Worm (Caenorhabditis elegans) whole organism, L3 larva: Measurements from ENCODE around the gene prx-12.

ENCODE experiments used
- ama-1 ChIP-seq: fragments of 150-350 bp; optimal IDR thresholded peaks from 2 replicates; lab custom pipeline; 2018
- elt-2 ChIP-seq: sonication (generic microtip); optimal IDR thresholded peaks from 2 replicates; lab custom pipeline; 2016; ENCODE audit warnings: missing genetic modification reagents, mild to moderate bottlenecking, missing genetic modification characterization, missing compliant biosample characterization
- nhr-11 ChIP-seq: fragments of 150-350 bp; optimal IDR thresholded peaks from 2 replicates; lab custom pipeline; 2014; ENCODE audit warnings: missing biosample characterization, missing genetic modification characterization
- skn-1 ChIP-seq: fragments of 150-350 bp; optimal IDR thresholded peaks from 2 replicates; lab custom pipeline; 2014; ENCODE audit warnings: missing biosample characterization, missing genetic modification characterization
- snpc-4 ChIP-seq: fragments of 150-350 bp; optimal IDR thresholded peaks from 2 replicates; lab custom pipeline; 2014; ENCODE audit warnings: missing biosample characterization, missing genetic modification characterization

DNA sequence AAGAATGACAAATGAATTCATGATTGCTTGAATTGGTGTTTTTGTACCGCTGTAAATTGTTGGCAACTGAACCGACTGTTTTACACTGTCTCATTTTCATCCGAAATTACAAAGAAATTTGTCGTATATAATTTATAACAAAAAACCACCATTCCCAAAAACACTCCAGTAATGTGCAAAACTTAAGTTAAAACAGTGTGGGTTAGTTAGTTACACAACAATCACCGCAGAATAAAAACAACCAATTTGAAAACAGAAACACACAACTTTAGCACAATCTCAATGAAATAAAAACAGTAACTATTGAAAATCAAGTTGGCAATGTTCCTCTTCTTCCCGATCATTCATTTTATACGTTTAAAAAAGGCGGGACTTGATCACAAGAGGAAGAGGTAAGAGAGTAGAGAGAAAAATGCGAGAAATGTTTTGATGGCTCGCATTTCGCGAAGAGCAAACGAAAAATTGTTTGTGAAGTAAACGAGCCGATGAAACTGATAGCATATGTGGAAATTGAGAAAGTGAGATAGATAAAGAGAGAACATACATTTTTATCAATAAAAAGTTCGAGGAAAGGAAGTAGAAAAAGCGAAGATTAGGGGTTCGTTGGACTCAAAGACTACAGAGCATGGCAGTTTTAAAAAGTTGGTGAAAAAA lies 14.7 kb downstream of the prx-12 start, which contains the start of gene F08B12.4:
- TF ChIP-seq snpc-4 (tag; lab: Kevin White, UChicago), result no peak
- TF ChIP-seq skn-1 (tag; lab: Kevin White, UChicago), result no peak
- TF ChIP-seq nhr-11 (tag; lab: Kevin White, UChicago), result no peak
- peak; percentile 39 for TF ChIP-seq ama-1 (lab: Kevin White, UChicago)
- TF ChIP-seq elt-2 (tag; lab: Kevin White, UChicago), result peak; percentile 94
